Worm (Caenorhabditis elegans): Measurements from ENCODE around the gene anat-1.

anat-1 gene

DNA sequence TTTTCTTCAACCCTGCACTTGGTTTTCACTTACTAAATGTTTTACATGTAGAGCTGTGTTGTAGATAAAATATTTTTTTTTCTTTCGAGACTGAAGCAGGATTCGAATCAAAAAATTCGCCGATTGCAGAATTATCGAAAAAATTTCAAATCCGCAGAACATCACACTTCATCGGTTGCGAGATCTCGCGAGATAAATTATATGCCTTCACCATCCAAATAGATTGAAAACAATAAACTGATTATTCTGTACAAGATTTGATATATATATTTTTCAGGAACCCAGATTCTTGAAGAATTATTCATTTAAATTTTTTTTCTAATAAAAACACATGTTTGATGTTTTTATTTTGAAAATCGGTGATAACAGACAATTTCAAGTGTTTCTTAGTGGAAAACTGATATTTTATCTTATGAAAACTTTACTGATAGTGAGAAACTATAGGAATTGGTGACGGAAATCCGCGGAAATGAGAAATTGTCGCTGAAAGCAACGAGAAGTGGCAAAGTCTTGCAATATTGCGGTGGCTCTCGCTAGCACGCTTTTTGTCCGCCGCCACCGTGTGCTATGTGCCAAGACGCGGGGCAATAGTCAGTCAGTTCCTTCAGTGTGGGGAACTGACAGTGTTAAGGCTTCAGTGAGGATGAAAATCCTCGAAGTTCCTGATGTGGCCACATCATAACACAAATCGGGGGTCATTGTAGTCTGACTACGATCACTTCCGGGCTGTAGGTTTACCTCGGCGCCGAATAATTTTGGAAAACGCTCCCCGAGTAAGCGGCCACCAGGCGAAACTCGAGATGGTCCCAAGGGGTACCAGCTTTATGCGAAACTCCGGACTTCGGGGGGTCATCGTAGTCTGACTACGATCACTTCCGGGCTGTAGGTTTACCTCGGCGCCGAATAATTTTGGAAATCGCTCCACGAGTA is 22.0 kb downstream of the anat-1 start:
- TF ChIP-seq nhr-237 (tag; optimal IDR thresholded peaks at IDR 0.05) (no peak), ztf-11 (tag; optimal IDR thresholded peaks at IDR 0.05) (no peak), mls-2 (tag; optimal IDR thresholded peaks at IDR 0.05) (no peak), sem-2 (GFP tag; optimal IDR thresholded peaks at IDR 0.05) (no peak), ham-2 (GFP tag; optimal IDR thresholded peaks at IDR 0.05) (no peak), lin-13 (tag; optimal IDR thresholded peaks at IDR 0.05) (no peak), elt-1 (tag; optimal IDR thresholded peaks at IDR 0.05; ENCODE audit: borderline replicate concordance, insufficient read depth) (no peak), pha-4 (tag; optimal IDR thresholded peaks at IDR 0.05) (no peak), flh-1 (GFP tag; optimal IDR thresholded peaks at IDR 0.05) (no peak), unc-39 (tag; optimal IDR thresholded peaks at IDR 0.05) (no peak), lsy-2 (tag; optimal IDR thresholded peaks at IDR 0.05) (no peak), elt-3 (tag; optimal IDR thresholded peaks at IDR 0.05) (no peak), M03D4.4 (tag; optimal IDR thresholded peaks at IDR 0.05) (no peak), nhr-28 (tag; optimal IDR thresholded peaks at IDR 0.05) (no peak), mep-1 (tag; optimal IDR thresholded peaks at IDR 0.05) (no peak), nhr-2 (tag; optimal IDR thresholded peaks at IDR 0.05) (no peak), unc-120 (tag; optimal IDR thresholded peaks at IDR 0.05; ENCODE audit: poor library complexity, severe bottlenecking) (no peak), mab-5 (tag; optimal IDR thresholded peaks at IDR 0.05) (no peak), ceh-39 (tag; optimal IDR thresholded peaks at IDR 0.05) (no peak)

DNA sequence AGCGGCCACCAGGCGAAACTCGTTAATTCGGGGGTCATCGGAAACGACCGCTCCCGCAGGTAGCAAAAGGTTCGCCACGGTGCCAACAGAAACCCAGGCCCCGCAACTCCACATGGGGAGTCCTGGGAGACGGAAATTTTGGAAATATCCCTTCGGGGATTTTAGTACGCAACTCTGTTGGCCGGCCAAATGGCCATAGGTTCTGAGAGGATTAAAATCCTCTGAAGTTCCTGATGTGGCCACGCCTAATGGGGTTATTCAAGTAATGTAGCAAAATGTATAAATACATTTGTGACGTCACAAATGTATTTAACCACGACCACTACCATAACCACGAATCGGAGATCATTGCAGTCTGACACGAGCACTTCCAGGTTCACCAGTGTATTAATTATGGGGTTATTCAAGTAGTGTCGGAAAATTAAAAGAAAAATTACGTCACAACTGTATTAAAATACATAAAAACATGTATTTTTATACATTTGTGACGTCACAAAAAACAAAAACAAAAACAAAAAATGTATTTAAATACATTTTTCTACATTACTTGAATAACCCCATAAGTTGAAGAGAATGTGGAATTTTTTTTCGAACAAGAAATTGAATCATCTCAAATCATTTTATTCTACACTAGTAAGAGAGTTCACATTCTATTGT is 22.8 kb downstream of the anat-1 start:
- peak; percentile 96 for TF ChIP-seq zip-8 (tag; optimal IDR thresholded peaks at IDR 0.05)
- peak; percentile 0 for TF ChIP-seq ces-1 (GFP tag; optimal IDR thresholded peaks at IDR 0.05)
- no peak for TF ChIP-seq mep-1 (tag; optimal IDR thresholded peaks at IDR 0.05)

DNA sequence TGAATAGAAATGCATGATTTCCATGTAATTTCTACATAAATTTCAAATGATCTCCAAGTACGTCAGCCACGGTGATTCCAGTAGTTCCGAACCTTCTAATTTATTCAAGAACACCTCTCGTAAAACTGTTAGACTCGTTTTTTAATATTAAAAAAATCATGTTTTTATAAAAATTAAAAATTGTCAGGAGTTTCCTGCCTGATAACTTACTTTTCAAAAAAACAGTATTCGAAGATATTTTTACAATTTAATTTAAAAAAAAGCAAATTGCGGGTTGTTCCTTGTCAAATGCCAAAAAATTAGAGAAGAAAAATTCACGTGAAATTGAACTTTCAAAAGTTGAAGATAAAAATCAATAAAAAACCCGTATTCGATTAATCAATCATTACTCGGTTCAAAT is 24.9 kb downstream of the anat-1 start, which contains the start of the genes C17H12.3 and C17H12.12:
Gene C17H12.3 (minus strand): TSS at position 101 of the 400 bp plus-strand sequence.
Gene C17H12.12 (plus strand): TSS at position 396 of the 400 bp plus-strand sequence.
- TF ChIP-seq hlh-1 (tag; optimal IDR thresholded peaks at IDR 0.05) = no peak
- TF ChIP-seq sptf-1 (tag; optimal IDR thresholded peaks at IDR 0.05) = no peak
- TF ChIP-seq nhr-28 (tag; optimal IDR thresholded peaks at IDR 0.05) = no peak
- TF ChIP-seq lin-13 (tag; optimal IDR thresholded peaks at IDR 0.05) = no peak
- no peak for TF ChIP-seq zip-8 (tag; optimal IDR thresholded peaks at IDR 0.05)
- TF ChIP-seq nhr-2 (tag; optimal IDR thresholded peaks at IDR 0.05) = no peak
- TF ChIP-seq tbx-8 (GFP tag; optimal IDR thresholded peaks at IDR 0.05) = no peak
- no peak for TF ChIP-seq ceh-83 (GFP tag; optimal IDR thresholded peaks at IDR 0.05)
- TF ChIP-seq nhr-12 (tag; optimal IDR thresholded peaks at IDR 0.05) = no peak
- no peak for TF ChIP-seq ham-2 (GFP tag; optimal IDR thresholded peaks at IDR 0.05)
- no peak for TF ChIP-seq cnd-1 (tag; optimal IDR thresholded peaks at IDR 0.05)
- no peak for TF ChIP-seq drap-1 (GFP tag; optimal IDR thresholded peaks at IDR 0.05)
- no peak for TF ChIP-seq ceh-43 (GFP tag; optimal IDR thresholded peaks at IDR 0.05)
- TF ChIP-seq unc-120 (tag; optimal IDR thresholded peaks at IDR 0.05; ENCODE audit: poor library complexity, severe bottlenecking) = no peak
- TF ChIP-seq flh-1 (GFP tag; optimal IDR thresholded peaks at IDR 0.05) = no peak
- TF ChIP-seq pha-4 (tag; optimal IDR thresholded peaks at IDR 0.05) = no peak
- TF ChIP-seq elt-1 (tag; optimal IDR thresholded peaks at IDR 0.05; ENCODE audit: borderline replicate concordance, insufficient read depth) = no peak
- TF ChIP-seq ces-1 (GFP tag; optimal IDR thresholded peaks at IDR 0.05) = no peak

DNA sequence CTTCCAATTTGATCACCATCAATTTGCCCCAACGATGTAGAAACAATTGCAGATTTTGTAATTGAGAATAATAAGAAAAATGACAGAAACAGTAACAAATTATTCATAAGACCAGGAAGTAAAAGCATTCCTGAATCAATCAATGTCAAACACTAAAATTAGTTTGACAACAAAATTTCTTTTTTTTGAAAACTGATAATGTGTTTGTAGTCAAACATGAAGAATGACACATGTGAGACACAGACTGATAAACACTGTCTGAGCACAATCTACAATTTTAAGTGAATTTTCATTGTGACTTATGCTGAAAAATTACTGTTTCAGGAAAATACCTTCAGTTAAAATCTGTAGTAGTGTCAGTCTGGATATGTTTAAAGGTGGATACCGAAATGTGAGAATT is 31.5 kb downstream of the anat-1 start, which contains the start of the genes cest-4 and C17H12.11:
Gene cest-4 (minus strand): TSS at position 206 of the 400 bp plus-strand sequence.
Gene C17H12.11 (plus strand): TSS at position 256 of the 400 bp plus-strand sequence.
- no peak for TF ChIP-seq nhr-28 (tag; optimal IDR thresholded peaks at IDR 0.05)
- no peak for TF ChIP-seq nhr-12 (tag; optimal IDR thresholded peaks at IDR 0.05)
- no peak for TF ChIP-seq snpc-4 (tag; optimal IDR thresholded peaks at IDR 0.05)
- no peak for TF ChIP-seq sptf-1 (tag; optimal IDR thresholded peaks at IDR 0.05)
- TF ChIP-seq ztf-11 (tag; optimal IDR thresholded peaks at IDR 0.05) = no peak
- TF ChIP-seq hlh-1 (tag; optimal IDR thresholded peaks at IDR 0.05) = no peak
- TF ChIP-seq nhr-2 (tag; optimal IDR thresholded peaks at IDR 0.05) = no peak
- no peak for TF ChIP-seq ceh-83 (GFP tag; optimal IDR thresholded peaks at IDR 0.05)
- TF ChIP-seq elt-3 (tag; optimal IDR thresholded peaks at IDR 0.05) = no peak
- TF ChIP-seq unc-120 (tag; optimal IDR thresholded peaks at IDR 0.05; ENCODE audit: poor library complexity, severe bottlenecking) = no peak
